Fruit fly (Drosophila melanogaster) whole organism, embryonic: ENCODE data around the gene CG43897.

Experiments used
- CG10654 ChIP-seq: fragments of 200-800 bp; sonication (Bioruptor generic); optimal IDR thresholded peaks from 2 replicates; lab custom pipeline; 2016; ENCODE audit warnings: missing biosample characterization, missing genetic modification characterization
- CG11247 ChIP-seq: fragments of 200-800 bp; sonication (Bioruptor generic); IDR thresholded peaks from 2 replicates; pipeline ENCODE4 v1.3.6; 2022; ENCODE audit warnings: missing biosample characterization, missing genetic modification characterization
- CG12219 ChIP-seq: fragments of 200-800 bp; sonication (Bioruptor generic); optimal IDR thresholded peaks from 3 replicates; lab custom pipeline; 2018; ENCODE audit warnings: missing biosample characterization, mild to moderate bottlenecking, missing genetic modification characterization
- CG13287 ChIP-seq: fragments of 200-800 bp; sonication (Bioruptor generic); IDR thresholded peaks from 2 replicates; pipeline ENCODE4 v1.3.6; 2022; ENCODE audit warnings: missing biosample characterization, missing genetic modification characterization; ENCODE audit not compliant: partially characterized antibody
- CG15011 ChIP-seq: fragments of 200-800 bp; sonication (Bioruptor generic); optimal IDR thresholded peaks from 3 replicates; lab custom pipeline; 2018; ENCODE audit warnings: missing biosample characterization, mild to moderate bottlenecking, missing genetic modification characterization
- CG1647 ChIP-seq: fragments of 200-800 bp; sonication (Bioruptor generic); optimal IDR thresholded peaks from 3 replicates; lab custom pipeline; 2016; ENCODE audit warnings: missing biosample characterization, missing genetic modification characterization
- CG17612 ChIP-seq: fragments of 200-800 bp; sonication (Bioruptor generic); IDR thresholded peaks from 2 replicates; pipeline ENCODE4 v1.3.6; 2022; ENCODE audit warnings: missing biosample characterization, missing genetic modification characterization
- CG17802 ChIP-seq: fragments of 200-800 bp; sonication (Bioruptor generic); optimal IDR thresholded peaks from 2 replicates; lab custom pipeline; 2018; ENCODE audit warnings: missing biosample characterization, mild to moderate bottlenecking, missing genetic modification characterization, moderate library complexity
- CG17912 ChIP-seq: fragments of 200-800 bp; sonication (Bioruptor generic); optimal IDR thresholded peaks from 2 replicates; lab custom pipeline; 2018; ENCODE audit warnings: missing biosample characterization, mild to moderate bottlenecking, missing genetic modification characterization
- CG2712 ChIP-seq: fragments of 200-800 bp; optimal IDR thresholded peaks from 3 replicates; lab custom pipeline; 2019; ENCODE audit warnings: missing biosample characterization, mild to moderate bottlenecking, missing genetic modification characterization, moderate library complexity
- CG32767 ChIP-seq: fragments of 200-800 bp; sonication (Bioruptor generic); IDR thresholded peaks from 2 replicates; pipeline ENCODE4 v1.3.6; 2022; ENCODE audit warnings: missing biosample characterization, missing genetic modification characterization
- CG8388 ChIP-seq: fragments of 200-800 bp; sonication (Bioruptor generic); optimal IDR thresholded peaks from 2 replicates; lab custom pipeline; 2019; ENCODE audit warnings: missing biosample characterization, mild to moderate bottlenecking, missing genetic modification characterization, moderate library complexity
- CG8478 ChIP-seq: fragments of >200 bp; optimal IDR thresholded peaks from 2 replicates; lab custom pipeline; 2018
- CG9727 ChIP-seq: fragments of 200-800 bp; sonication (Bioruptor generic); optimal IDR thresholded peaks from 3 replicates; lab custom pipeline; 2017; ENCODE audit warnings: missing biosample characterization, mild to moderate bottlenecking, missing genetic modification characterization
- Camta ChIP-seq: fragments of 200-800 bp; sonication (Bioruptor generic); optimal IDR thresholded peaks from 2 replicates; lab custom pipeline; 2016; ENCODE audit warnings: missing biosample characterization, missing genetic modification characterization
- Dll ChIP-seq: fragments of 200-800 bp; sonication (Bioruptor generic); IDR thresholded peaks from 4 replicates; pipeline ENCODE4 v1.3.6; 2022; ENCODE audit warnings: missing biosample characterization, missing genetic modification characterization; ENCODE audit not compliant: partially characterized antibody
- Dref ChIP-seq: fragments of 200-800 bp; sonication (Bioruptor generic); IDR thresholded peaks from 2 replicates; pipeline ENCODE4 v1.3.6; 2022; ENCODE audit warnings: missing biosample characterization, missing genetic modification characterization
- Fer3 ChIP-seq: fragments of 200-800 bp; sonication (Bioruptor generic); optimal IDR thresholded peaks from 2 replicates; lab custom pipeline; 2018; ENCODE audit warnings: missing biosample characterization, mild to moderate bottlenecking, missing genetic modification characterization, moderate library complexity
- Gug ChIP-seq: fragments of 200-800 bp; sonication (Bioruptor generic); IDR thresholded peaks from 4 replicates; pipeline ENCODE4 v1.3.6; 2022; ENCODE audit warnings: missing biosample characterization, missing genetic modification characterization
- HLHmδ ChIP-seq: fragments of 200-800 bp; sonication (Bioruptor generic); optimal IDR thresholded peaks from 2 replicates; lab custom pipeline; 2018; ENCODE audit warnings: missing biosample characterization, mild to moderate bottlenecking, missing genetic modification characterization, moderate library complexity
- Hr51 ChIP-seq, 2 experiments: fragments of 200-800 bp; sonication (Bioruptor generic); optimal IDR thresholded peaks; 2 replicates in 1 of 2; 3 replicates in 1 of 2; lab custom pipeline; 2016 to 2018; ENCODE audit warnings: missing biosample characterization in 2 of 2, missing genetic modification characterization in 2 of 2, mild to moderate bottlenecking in 1 of 2, moderate library complexity in 1 of 2
- Kr ChIP-seq: fragments of 200-800 bp; sonication (Bioruptor generic); optimal IDR thresholded peaks from 2 replicates; lab custom pipeline; 2017; ENCODE audit warnings: missing biosample characterization, mild to moderate bottlenecking, missing genetic modification characterization
- Mad ChIP-seq: fragments of 200-800 bp; sonication (Bioruptor generic); optimal IDR thresholded peaks from 2 replicates; lab custom pipeline; 2016; ENCODE audit warnings: missing biosample characterization, missing genetic modification characterization
- Optix ChIP-seq: fragments of 200-800 bp; sonication (Bioruptor generic); IDR thresholded peaks from 3 replicates; pipeline ENCODE4 v1.3.6; 2022; ENCODE audit warnings: missing biosample characterization, missing genetic modification characterization
- Trl ChIP-seq, 3 experiments: fragments of >200 bp in 2 of 3; fragments of 200-800 bp in 1 of 3; sonication (Bioruptor generic) in 1 of 3; optimal IDR thresholded peaks; 2 replicates in 1 of 3; 3 replicates in 2 of 3; lab custom pipeline; 2016 to 2017; ENCODE audit warnings: missing biosample characterization in 1 of 3, missing genetic modification characterization in 1 of 3
- Usf ChIP-seq: fragments of 200-800 bp; sonication (Bioruptor generic); optimal IDR thresholded peaks from 2 replicates; lab custom pipeline; 2017; ENCODE audit warnings: missing genotype, missing biosample characterization, missing genetic modification characterization
- cato ChIP-seq: fragments of 200-800 bp; sonication (Bioruptor generic); optimal IDR thresholded peaks from 2 replicates; lab custom pipeline; 2016; ENCODE audit warnings: missing biosample characterization, missing genetic modification characterization, borderline replicate concordance
- chinmo ChIP-seq: fragments of 200-800 bp; sonication (Bioruptor generic); IDR thresholded peaks from 4 replicates; pipeline ENCODE4 v1.3.6; 2022; ENCODE audit warnings: missing biosample characterization, missing genetic modification characterization; ENCODE audit not compliant: partially characterized antibody
- crc ChIP-seq: fragments of 200-800 bp; sonication (Bioruptor generic); optimal IDR thresholded peaks from 2 replicates; lab custom pipeline; 2016; ENCODE audit warnings: missing biosample characterization, missing genetic modification characterization
- dati ChIP-seq: fragments of 200-800 bp; sonication (Bioruptor generic); IDR thresholded peaks from 2 replicates; pipeline ENCODE4 v1.3.6; 2022; ENCODE audit warnings: missing biosample characterization, missing genetic modification characterization
- en ChIP-seq: fragments of 200-800 bp; sonication (Bioruptor generic); optimal IDR thresholded peaks from 2 replicates; lab custom pipeline; 2016; ENCODE audit warnings: missing biosample characterization, missing genetic modification characterization
- exex ChIP-seq: fragments of 200-800 bp; sonication (Bioruptor generic); optimal IDR thresholded peaks from 4 replicates; lab custom pipeline; 2018; ENCODE audit warnings: missing biosample characterization, mild to moderate bottlenecking, missing genetic modification characterization, moderate library complexity
- gce ChIP-seq: fragments of 200-800 bp; sonication (Bioruptor generic); IDR thresholded peaks from 3 replicates; pipeline ENCODE4 v1.3.6; 2022; ENCODE audit warnings: missing biosample characterization, missing genetic modification characterization
- hkb ChIP-seq, 2 experiments: fragments of 200-800 bp in 1 of 2; fragments of >200 bp in 1 of 2; sonication (Bioruptor generic) in 1 of 2; IDR thresholded peaks in 1 of 2; optimal IDR thresholded peaks in 1 of 2; 2 replicates each; pipeline versions ENCODE4 v1.3.6 to Lab custom; 2017 to 2022; ENCODE audit warnings: missing biosample characterization in 1 of 2, missing genetic modification characterization in 1 of 2
- klu ChIP-seq: fragments of 200-800 bp; sonication (Bioruptor generic); IDR thresholded peaks from 2 replicates; pipeline ENCODE4 v1.3.6; 2022; ENCODE audit warnings: missing biosample characterization, missing genetic modification characterization
- lilli ChIP-seq: fragments of 200-800 bp; sonication (Bioruptor generic); optimal IDR thresholded peaks from 3 replicates; lab custom pipeline; 2016; ENCODE audit warnings: missing biosample characterization, missing genetic modification characterization
- maf-S ChIP-seq: fragments of 200-800 bp; sonication (Bioruptor generic); optimal IDR thresholded peaks from 2 replicates; lab custom pipeline; 2016; ENCODE audit warnings: missing biosample characterization, missing genetic modification characterization
- mam ChIP-seq: fragments of 200-800 bp; sonication (Bioruptor generic); optimal IDR thresholded peaks from 3 replicates; lab custom pipeline; 2016; ENCODE audit warnings: missing biosample characterization, missing genetic modification characterization
- p53 ChIP-seq: fragments of 200-800 bp; sonication (Bioruptor generic); optimal IDR thresholded peaks from 2 replicates; lab custom pipeline; 2016; ENCODE audit warnings: missing biosample characterization, missing genetic modification characterization
- pita ChIP-seq: fragments of 200-800 bp; sonication (Bioruptor generic); optimal IDR thresholded peaks from 2 replicates; lab custom pipeline; 2017; ENCODE audit warnings: missing biosample characterization, mild to moderate bottlenecking, missing genetic modification characterization
- pzg ChIP-seq: fragments of 200-800 bp; sonication (Bioruptor generic); optimal IDR thresholded peaks from 3 replicates; lab custom pipeline; 2018; ENCODE audit warnings: missing biosample characterization, mild to moderate bottlenecking, missing genetic modification characterization, moderate library complexity
- salm ChIP-seq: fragments of 200-800 bp; sonication (Bioruptor generic); optimal IDR thresholded peaks from 2 replicates; lab custom pipeline; 2018; ENCODE audit warnings: missing biosample characterization, mild to moderate bottlenecking, missing genetic modification characterization
- sima ChIP-seq: fragments of 200-800 bp; sonication (Bioruptor generic); optimal IDR thresholded peaks from 2 replicates; lab custom pipeline; 2016; ENCODE audit warnings: missing biosample characterization, missing genetic modification characterization
- slou ChIP-seq: fragments of 200-800 bp; sonication (Bioruptor generic); optimal IDR thresholded peaks from 3 replicates; lab custom pipeline; 2016; ENCODE audit warnings: missing biosample characterization, missing genetic modification characterization
- so ChIP-seq: fragments of 200-800 bp; sonication (Bioruptor generic); IDR thresholded peaks from 3 replicates; pipeline ENCODE4 v1.3.6; 2022; ENCODE audit warnings: missing biosample characterization, missing genetic modification characterization
- tx ChIP-seq: fragments of 200-800 bp; sonication (Bioruptor generic); optimal IDR thresholded peaks from 2 replicates; lab custom pipeline; 2016; ENCODE audit warnings: missing biosample characterization, missing genetic modification characterization
- vfl ChIP-seq: fragments of 200-800 bp; sonication (Bioruptor generic); optimal IDR thresholded peaks from 2 replicates; lab custom pipeline; 2016; ENCODE audit warnings: missing biosample characterization, missing genetic modification characterization
- vnd ChIP-seq: fragments of 200-800 bp; sonication (Bioruptor generic); IDR thresholded peaks from 3 replicates; pipeline ENCODE4 v1.3.6; 2022; ENCODE audit warnings: missing biosample characterization, missing genetic modification characterization; ENCODE audit not compliant: partially characterized antibody

CG43897 gene

DNA sequence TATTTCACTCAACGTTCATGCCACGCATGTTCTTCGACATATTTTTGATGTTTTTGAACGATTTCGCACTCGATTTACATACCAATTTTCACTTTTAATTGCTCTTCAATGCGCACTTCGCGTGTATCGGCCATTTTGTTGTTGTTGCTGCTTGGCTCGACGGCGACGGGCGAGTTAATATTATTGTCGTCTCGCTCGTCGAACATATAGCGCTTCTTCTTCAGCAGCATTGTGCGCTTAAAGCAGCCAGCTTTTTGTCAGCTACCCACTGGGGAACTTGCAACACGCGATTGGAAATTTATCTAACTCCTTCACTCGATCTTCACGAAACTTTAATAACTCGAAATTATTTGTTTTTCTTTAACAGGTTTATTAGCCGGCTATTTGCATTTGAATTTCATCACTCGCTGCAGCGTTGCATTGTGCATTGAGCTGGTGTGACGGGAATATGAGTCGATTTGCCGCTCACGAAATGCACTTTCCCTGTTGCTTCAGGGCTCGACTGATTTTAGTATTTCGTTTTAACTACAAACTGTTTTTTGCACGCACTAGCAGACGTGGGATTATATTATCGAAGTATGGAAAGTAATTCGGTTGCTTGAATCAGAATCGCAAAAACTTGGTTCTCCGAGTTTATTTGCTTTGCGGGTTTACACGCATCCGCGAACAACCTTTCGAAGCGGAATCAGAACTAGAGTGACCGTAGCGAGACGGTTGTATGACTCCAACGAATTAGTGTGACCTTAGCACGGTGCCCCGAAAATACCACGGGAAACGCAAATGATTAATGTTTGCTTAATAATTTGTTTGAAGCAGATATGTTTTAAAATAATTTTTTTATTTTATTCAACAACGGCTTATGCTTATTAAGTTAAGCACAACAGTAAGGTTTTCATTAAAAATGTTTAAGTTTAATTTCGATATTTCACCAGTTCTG lies 41.2 kb downstream of the CG43897 start, which contains the start of gene RasGAP1 (continued):
- TF ChIP-seq Trl (optimal IDR thresholded peaks at IDR 0.05; lab: Kevin White, UChicago): no peak
- no peak for TF ChIP-seq Trl (GFP tag; optimal IDR thresholded peaks at IDR 0.05; lab: Kevin White, UChicago)
- peak; percentile 47 for TF ChIP-seq HLHmδ
- TF ChIP-seq pita (GFP tag; lab: Kevin White, UChicago): no peak
- TF ChIP-seq vfl: no peak
- peak; percentile 18 for TF ChIP-seq CG12219
- no peak for TF ChIP-seq lilli (GFP tag; lab: Kevin White, UChicago)
- TF ChIP-seq dati (GFP tag; lab: Robert Waterston, UW): no peak
- TF ChIP-seq Camta (GFP tag; lab: Kevin White, UChicago): no peak
- TF ChIP-seq slou (GFP tag; lab: Kevin White, UChicago): no peak
- TF ChIP-seq CG2712 (tag; lab: Kevin White, UChicago): no peak
- peak; percentile 66 for TF ChIP-seq pzg (GFP tag; lab: Kevin White, UChicago)
- no peak for TF ChIP-seq Kr (GFP tag; lab: Kevin White, UChicago)
- TF ChIP-seq CG8478 (lab: Kevin White, UChicago): peak; percentile 72
- no peak for TF ChIP-seq mam (GFP tag; lab: Kevin White, UChicago)
- no peak for TF ChIP-seq gce (GFP tag; lab: Robert Waterston, UW)
- TF ChIP-seq CG32767 (GFP tag; lab: Robert Waterston, UW): no peak
- no peak for TF ChIP-seq CG10654
- no peak for TF ChIP-seq Optix (GFP tag; lab: Robert Waterston, UW)
- no peak for TF ChIP-seq CG15011 (GFP tag; lab: Kevin White, UChicago)
- no peak for TF ChIP-seq maf-S (GFP tag; lab: Kevin White, UChicago)
- peak; percentile 43; the same call in 1 of the 3 replicates for TF ChIP-seq so (GFP tag; lab: Robert Waterston, UW)
- no peak for TF ChIP-seq Usf (GFP tag; lab: Kevin White, UChicago)
- no peak for TF ChIP-seq Gug
- no peak for TF ChIP-seq sima
- TF ChIP-seq CG17612 (GFP tag; lab: Robert Waterston, UW): no peak
- no peak for TF ChIP-seq en
- TF ChIP-seq CG1647 (GFP tag; lab: Kevin White, UChicago): no peak
- no peak for TF ChIP-seq CG8388 (GFP tag; lab: Kevin White, UChicago)
- TF ChIP-seq Hr51 (GFP tag; optimal IDR thresholded peaks at IDR 0.05; lab: Kevin White, UChicago): no peak
- TF ChIP-seq salm: no peak
- TF ChIP-seq chinmo: peak; percentile 94; the same call in 2 of the 4 replicates
- TF ChIP-seq CG13287 (GFP tag; lab: Robert Waterston, UW): peak; percentile 59
- TF ChIP-seq CG17912 (GFP tag; lab: Kevin White, UChicago): no peak
- peak; percentile 57; the same call in 3 of the 4 replicates for TF ChIP-seq Dll
- TF ChIP-seq p53: no peak
- TF ChIP-seq vnd: no peak
- TF ChIP-seq tx: no peak
- TF ChIP-seq Fer3 (tag; lab: Kevin White, UChicago): no peak
- TF ChIP-seq exex (tag; lab: Kevin White, UChicago): no peak
- no peak for TF ChIP-seq CG11247 (GFP tag; lab: Robert Waterston, UW)
- no peak for TF ChIP-seq CG9727
- no peak for TF ChIP-seq cato (GFP tag; lab: Kevin White, UChicago)
- peak; percentile 7 for TF ChIP-seq crc
- peak; percentile 11 for TF ChIP-seq CG17802
- TF ChIP-seq hkb (optimal IDR thresholded peaks at IDR 0.05; lab: Kevin White, UChicago): no peak
- no peak for TF ChIP-seq hkb (GFP tag; IDR thresholded peaks at IDR 0.05; lab: Robert Waterston, UW)
- peak; percentile 56 for TF ChIP-seq Dref
- no peak for TF ChIP-seq klu (GFP tag; lab: Robert Waterston, UW)
- no peak for TF ChIP-seq Mad (GFP tag; lab: Kevin White, UChicago)
